Worm (Caenorhabditis elegans) whole organism, young adult: Measurements from ENCODE around the gene F34D6.1.

ENCODE experiments used
- Y53G8AR.9 ChIP-seq: fragments of 200-800 bp; sonication (Bioruptor generic); conservative IDR thresholded peaks from 2 replicates; pipeline ENCODE4 v1.3.6; 2022; ENCODE audit warnings: missing genetic modification reagents, missing genetic modification characterization, missing compliant biosample characterization
- dpl-1 ChIP-seq: fragments of 150-350 bp; optimal IDR thresholded peaks from 2 replicates; lab custom pipeline; 2014; ENCODE audit warnings: missing biosample characterization, missing genetic modification reagents, missing genetic modification characterization
- snpc-3.4 ChIP-seq: sonication (generic microtip); optimal IDR thresholded peaks from 2 replicates; lab custom pipeline; 2017; ENCODE audit warnings: missing genetic modification characterization, mild to moderate bottlenecking, missing compliant biosample characterization, antibody characterized with exemption, moderate library complexity, missing genotype, missing genetic modification reagents

- TF ChIP-seq snpc-3.4 (tag; lab: Kevin White, UChicago) (no peak), Y53G8AR.9 (GFP tag; lab: Robert Waterston, UW) (no peak), dpl-1 (no peak)
Observed at ce11 chrII:2631169-2631568, 49.8 kb downstream of the F34D6.1 start, which contains the start of gene D2062.1.
